Fruit fly (Drosophila melanogaster): ENCODE data around the gene Ncoa6.

The Ncoa6 gene

dm6 chr2L:5338024-5338720 lies 11.7 kb upstream of the Ncoa6 start, which contains the start of gene fusl (continued):
- no peak for TF ChIP-seq Nf-YB (GFP tag; optimal IDR thresholded peaks at IDR 0.05)
- TF ChIP-seq CG10209 (GFP tag; optimal IDR thresholded peaks at IDR 0.05) = no peak
- TF ChIP-seq Hmx (GFP tag; optimal IDR thresholded peaks at IDR 0.05) = no peak
- no peak for TF ChIP-seq eve (GFP tag; optimal IDR thresholded peaks at IDR 0.05)
- no peak for TF ChIP-seq CG10431 (GFP tag; optimal IDR thresholded peaks at IDR 0.05)
- TF ChIP-seq Sry-β (GFP tag; optimal IDR thresholded peaks at IDR 0.05) = no peak
- no peak for TF ChIP-seq kah (GFP tag; optimal IDR thresholded peaks at IDR 0.05)
- no peak for TF ChIP-seq Usf (GFP tag; optimal IDR thresholded peaks at IDR 0.05)
- TF ChIP-seq D (optimal IDR thresholded peaks at IDR 0.05) = no peak
- TF ChIP-seq D (GFP tag; optimal IDR thresholded peaks at IDR 0.05) = no peak
- TF ChIP-seq Dp (GFP tag; optimal IDR thresholded peaks at IDR 0.05) = no peak
- TF ChIP-seq Sox100B (GFP tag; optimal IDR thresholded peaks at IDR 0.05) = no peak
- TF ChIP-seq ATbp (GFP tag; optimal IDR thresholded peaks at IDR 0.05) = peak; percentile 54
- TF ChIP-seq MBD-R2 (GFP tag; IDR thresholded peaks at IDR 0.05) = no peak
- TF ChIP-seq jigr1 (GFP tag; IDR thresholded peaks at IDR 0.05) = no peak
- no peak for TF ChIP-seq gfzf (GFP tag; optimal IDR thresholded peaks at IDR 0.05)
- no peak for TF ChIP-seq CG17802 (tag; optimal IDR thresholded peaks at IDR 0.05)
- TF ChIP-seq Doc2 (GFP tag; IDR thresholded peaks at IDR 0.05) = no peak
- no peak for TF ChIP-seq Myb (GFP tag; optimal IDR thresholded peaks at IDR 0.05)
- TF ChIP-seq dan (GFP tag; IDR thresholded peaks at IDR 0.05) = no peak
- TF ChIP-seq tup (GFP tag; optimal IDR thresholded peaks at IDR 0.05) = no peak
- no peak for TF ChIP-seq CG16863 (GFP tag; optimal IDR thresholded peaks at IDR 0.05)
- TF ChIP-seq pho (GFP tag; optimal IDR thresholded peaks at IDR 0.05) = no peak
- no peak for TF ChIP-seq caup (GFP tag; optimal IDR thresholded peaks at IDR 0.05; ENCODE audit: severe bottlenecking)
- no peak for TF ChIP-seq CG12071 (GFP tag; optimal IDR thresholded peaks at IDR 0.05)
- TF ChIP-seq disco-r (GFP tag; optimal IDR thresholded peaks at IDR 0.05) = no peak
- TF ChIP-seq run (tag; optimal IDR thresholded peaks at IDR 0.05) = no peak
- TF ChIP-seq tap (tag; optimal IDR thresholded peaks at IDR 0.05) = no peak
- TF ChIP-seq zfh2 (GFP tag; optimal IDR thresholded peaks at IDR 0.05) = no peak
- TF ChIP-seq CG14667 (GFP tag; IDR thresholded peaks at IDR 0.05) = no peak
- no peak for TF ChIP-seq sim (GFP tag; IDR thresholded peaks at IDR 0.05)
- no peak for TF ChIP-seq sr (GFP tag; IDR thresholded peaks at IDR 0.05)
- TF ChIP-seq ssp (GFP tag; IDR thresholded peaks at IDR 0.05) = no peak
- no peak for TF ChIP-seq CG1529 (GFP tag; optimal IDR thresholded peaks at IDR 0.05)
- no peak for TF ChIP-seq Meics (GFP tag; optimal IDR thresholded peaks at IDR 0.05)
- TF ChIP-seq Jarid2 (GFP tag; optimal IDR thresholded peaks at IDR 0.05) = no peak
- TF ChIP-seq Aef1 (GFP tag; IDR thresholded peaks at IDR 0.05) = no peak
- TF ChIP-seq sens (GFP tag) = peak; percentile 70
- TF ChIP-seq CG9817 (tag; optimal IDR thresholded peaks at IDR 0.05) = no peak
- no peak for TF ChIP-seq CG17829 (tag; optimal IDR thresholded peaks at IDR 0.05)
- no peak for TF ChIP-seq Gsc (GFP tag; IDR thresholded peaks at IDR 0.05)
- peak; percentile 78 for TF ChIP-seq sug (tag; optimal IDR thresholded peaks at IDR 0.05)
- TF ChIP-seq Nf-YC (tag; optimal IDR thresholded peaks at IDR 0.05) = no peak
- TF ChIP-seq lbe (GFP tag; optimal IDR thresholded peaks at IDR 0.05) = no peak
- no peak for TF ChIP-seq CG18476 (GFP tag; optimal IDR thresholded peaks at IDR 0.05)
- peak; percentile 0 for TF ChIP-seq abd-A (tag; optimal IDR thresholded peaks at IDR 0.05)
- TF ChIP-seq Fer2 (tag; optimal IDR thresholded peaks at IDR 0.05) = no peak
- no peak for TF ChIP-seq MESR4 (GFP tag; optimal IDR thresholded peaks at IDR 0.05)
- TF ChIP-seq tx (GFP tag; optimal IDR thresholded peaks at IDR 0.05) = no peak
- no peak for TF ChIP-seq CG2712 (tag; optimal IDR thresholded peaks at IDR 0.05)
- no peak for TF ChIP-seq nerfin-2 (GFP tag; IDR thresholded peaks at IDR 0.05; ENCODE audit: partially characterized antibody)

Data from whole organism, embryonic.